Worm (Caenorhabditis elegans) whole organism, L1 larva: ENCODE measurements around the gene ckb-2.

ENCODE experiments used
- C04F5.9 ChIP-seq: sonication (generic microtip); optimal IDR thresholded peaks from 2 replicates; lab custom pipeline; 2016; ENCODE audit warnings: missing genetic modification characterization, missing compliant biosample characterization
- C16A3.4 ChIP-seq: fragments of 150-350 bp; optimal IDR thresholded peaks from 2 replicates; lab custom pipeline; 2014; ENCODE audit warnings: missing biosample characterization, missing genetic modification characterization
- F16B12.6 ChIP-seq: fragments of 150-350 bp; optimal IDR thresholded peaks from 2 replicates; lab custom pipeline; 2014; ENCODE audit warnings: missing biosample characterization, missing genetic modification characterization
- Y116A8C.19 ChIP-seq: sonication (generic microtip); optimal IDR thresholded peaks from 2 replicates; lab custom pipeline; 2016; ENCODE audit warnings: missing compliant biosample characterization, missing genetic modification characterization, borderline replicate concordance
- aly-2 ChIP-seq: fragments of 150-350 bp; optimal IDR thresholded peaks from 2 replicates; lab custom pipeline; 2014; ENCODE audit warnings: missing biosample characterization, missing genetic modification characterization
- ama-1 ChIP-seq: fragments of 150-350 bp; optimal IDR thresholded peaks from 2 replicates; lab custom pipeline; 2014
- blmp-1 ChIP-seq: fragments of 150-350 bp; optimal IDR thresholded peaks from 2 replicates; lab custom pipeline; 2014; ENCODE audit warnings: missing biosample characterization, missing genetic modification characterization
- ceh-63 ChIP-seq: fragments of 200-800 bp; sonication (Bioruptor generic); optimal IDR thresholded peaks from 2 replicates; lab custom pipeline; 2018; ENCODE audit warnings: mild to moderate bottlenecking, missing genetic modification characterization, missing compliant biosample characterization
- ceh-8 ChIP-seq: fragments of 200-800 bp; sonication (Bioruptor generic); optimal IDR thresholded peaks from 2 replicates; lab custom pipeline; 2018; ENCODE audit warnings: mild to moderate bottlenecking, missing genetic modification characterization, moderate library complexity, missing compliant biosample characterization
- ceh-82 ChIP-seq, 3 experiments: fragments of 150-350 bp in 1 of 3; sonication (generic microtip) in 2 of 3; optimal IDR thresholded peaks; 2 replicates each; lab custom pipeline; 2014 to 2017; ENCODE audit warnings: missing biosample characterization in 3 of 3, missing genetic modification characterization in 3 of 3
- ceh-88 ChIP-seq: fragments of 200-800 bp; sonication (Bioruptor generic); IDR thresholded peaks from 2 replicates; pipeline ENCODE4 v1.3.6; 2022; ENCODE audit warnings: missing genetic modification characterization, missing compliant biosample characterization
- dpl-1 ChIP-seq, 3 experiments: fragments of 150-350 bp in 2 of 3; sonication (generic microtip) in 1 of 3; optimal IDR thresholded peaks; 2 replicates each; lab custom pipeline; 2014 to 2017; ENCODE audit warnings: missing biosample characterization in 3 of 3, missing genetic modification characterization in 3 of 3, missing genetic modification reagents in 3 of 3
- efl-1 ChIP-seq, 4 experiments: fragments of 150-350 bp; optimal IDR thresholded peaks in 3 of 4; peaks in 1 of 4; 1 replicate in 1 of 4; 2 replicates in 3 of 4; lab custom pipeline; 2014; ENCODE audit warnings: missing biosample characterization in 2 of 4, missing genetic modification characterization in 2 of 4, missing genetic modification reagents in 2 of 4
- efl-3 ChIP-seq: fragments of 200-800 bp; sonication (Bioruptor generic); optimal IDR thresholded peaks from 2 replicates; lab custom pipeline; 2018; ENCODE audit warnings: mild to moderate bottlenecking, missing genetic modification characterization, missing compliant biosample characterization
- egl-27 ChIP-seq, 2 experiments: fragments of 150-350 bp in 1 of 2; sonication (generic microtip); optimal IDR thresholded peaks; 3 replicates each; lab custom pipeline; 2017 to 2018; ENCODE audit warnings: missing biosample characterization in 2 of 2, missing genetic modification characterization in 2 of 2, missing genetic modification reagents in 2 of 2
- elt-3 ChIP-seq, 6 experiments: fragments of 150-350 bp in 1 of 6; sonication (generic microtip); optimal IDR thresholded peaks; 2 replicates each; lab custom pipeline; 2017 to 2018; ENCODE audit warnings: missing biosample characterization in 6 of 6, missing genetic modification characterization in 6 of 6, inconsistent platforms in 1 of 6
- fkh-10 ChIP-seq: sonication (generic microtip); optimal IDR thresholded peaks from 2 replicates; lab custom pipeline; 2017; ENCODE audit warnings: missing biosample characterization, missing genetic modification reagents, missing genetic modification characterization
- hlh-17 ChIP-seq: fragments of 200-800 bp; sonication (Bioruptor generic); optimal IDR thresholded peaks from 2 replicates; lab custom pipeline; 2018; ENCODE audit warnings: missing genetic modification characterization, mild to moderate bottlenecking, missing compliant biosample characterization, moderate library complexity, borderline replicate concordance
- hlh-4 ChIP-seq: sonication (generic microtip); optimal IDR thresholded peaks from 2 replicates; lab custom pipeline; 2016; ENCODE audit warnings: mild to moderate bottlenecking, missing genetic modification characterization, missing compliant biosample characterization
- hpl-2 ChIP-seq: fragments of 150-350 bp; optimal IDR thresholded peaks from 2 replicates; lab custom pipeline; 2014; ENCODE audit warnings: missing biosample characterization, missing genetic modification reagents, missing genetic modification characterization
- isw-1 ChIP-seq: fragments of 200-800 bp; sonication (Bioruptor generic); IDR thresholded peaks from 2 replicates; pipeline ENCODE4 v1.3.6; 2022; ENCODE audit warnings: missing genetic modification characterization, missing compliant biosample characterization
- jun-1 ChIP-seq: fragments of 150-350 bp; optimal IDR thresholded peaks from 2 replicates; lab custom pipeline; 2014; ENCODE audit warnings: missing biosample characterization, missing genetic modification reagents, missing genetic modification characterization
- lin-13 ChIP-seq: fragments of 150-350 bp; optimal IDR thresholded peaks from 2 replicates; lab custom pipeline; 2014; ENCODE audit warnings: missing biosample characterization, missing genetic modification reagents, missing genetic modification characterization
- lin-15B ChIP-seq: fragments of 150-350 bp; sonication (generic microtip); optimal IDR thresholded peaks from 3 replicates; lab custom pipeline; 2014; ENCODE audit warnings: missing biosample characterization, missing genetic modification characterization
- lsy-2 ChIP-seq, 2 experiments: fragments of 150-350 bp; optimal IDR thresholded peaks; 2 replicates each; lab custom pipeline; 2014; ENCODE audit warnings: missing biosample characterization in 2 of 2, missing genetic modification characterization in 2 of 2
- mab-9 ChIP-seq: fragments of 200-800 bp; sonication (Bioruptor generic); IDR thresholded peaks from 2 replicates; pipeline ENCODE4 v1.3.6; 2022; ENCODE audit warnings: missing genetic modification reagents, missing genetic modification characterization, missing compliant biosample characterization
- mdl-1 ChIP-seq, 2 experiments: fragments of 150-350 bp; optimal IDR thresholded peaks; 2 replicates each; lab custom pipeline; 2014 to 2017; ENCODE audit warnings: missing biosample characterization in 2 of 2, missing genetic modification characterization in 2 of 2, inconsistent platforms in 1 of 2
- nhr-11 ChIP-seq: fragments of 150-350 bp; optimal IDR thresholded peaks from 2 replicates; lab custom pipeline; 2014; ENCODE audit warnings: missing biosample characterization, missing genetic modification characterization
- nhr-20 ChIP-seq: sonication (generic microtip); optimal IDR thresholded peaks from 2 replicates; lab custom pipeline; 2016; ENCODE audit warnings: mild to moderate bottlenecking, missing genetic modification characterization, missing compliant biosample characterization
- nhr-47 ChIP-seq: sonication (generic microtip); optimal IDR thresholded peaks from 2 replicates; lab custom pipeline; 2016; ENCODE audit warnings: mild to moderate bottlenecking, missing genetic modification characterization, moderate library complexity, missing compliant biosample characterization
- nhr-76 ChIP-seq: sonication (generic microtip); optimal IDR thresholded peaks from 2 replicates; lab custom pipeline; 2017; ENCODE audit warnings: missing biosample characterization, missing genetic modification characterization
- nhr-77 ChIP-seq: fragments of 150-350 bp; optimal IDR thresholded peaks from 2 replicates; lab custom pipeline; 2014; ENCODE audit warnings: missing biosample characterization, missing genetic modification characterization
- nhr-85 ChIP-seq: sonication (generic microtip); peaks from one replicate; lab custom pipeline; 2016; ENCODE audit warnings: missing genetic modification characterization, inconsistent platforms, missing compliant biosample characterization
- nhr-90 ChIP-seq: sonication (generic microtip); optimal IDR thresholded peaks from 2 replicates; lab custom pipeline; 2016; ENCODE audit warnings: mild to moderate bottlenecking, missing genetic modification characterization, missing compliant biosample characterization; ENCODE audit not compliant: poor library complexity
- pag-3 ChIP-seq: sonication (generic microtip); optimal IDR thresholded peaks from 2 replicates; lab custom pipeline; 2017; ENCODE audit warnings: missing genetic modification characterization, mild to moderate bottlenecking, missing compliant biosample characterization, antibody characterized with exemption, borderline replicate concordance; ENCODE audit not compliant: insufficient read depth
- skn-1 ChIP-seq: fragments of 150-350 bp; optimal IDR thresholded peaks from 2 replicates; lab custom pipeline; 2014; ENCODE audit warnings: missing biosample characterization, missing genetic modification characterization
- snpc-4 ChIP-seq: fragments of 150-350 bp; optimal IDR thresholded peaks from 2 replicates; lab custom pipeline; 2014; ENCODE audit warnings: missing biosample characterization, missing genetic modification characterization
- sox-4 ChIP-seq: sonication (generic microtip); optimal IDR thresholded peaks from 2 replicates; lab custom pipeline; 2016; ENCODE audit warnings: missing genetic modification characterization, missing compliant biosample characterization
- sptf-1 ChIP-seq: fragments of 150-350 bp; optimal IDR thresholded peaks from 2 replicates; lab custom pipeline; 2014; ENCODE audit warnings: missing biosample characterization, missing genetic modification characterization
- swsn-7 ChIP-seq: sonication (generic microtip); optimal IDR thresholded peaks from 2 replicates; lab custom pipeline; 2016; ENCODE audit warnings: missing genetic modification characterization, missing compliant biosample characterization
- tbx-2 ChIP-seq: sonication (generic microtip); optimal IDR thresholded peaks from 2 replicates; lab custom pipeline; 2016; ENCODE audit warnings: missing genetic modification characterization, missing compliant biosample characterization
- tlp-1 ChIP-seq: fragments of 150-350 bp; optimal IDR thresholded peaks from 2 replicates; lab custom pipeline; 2014; ENCODE audit warnings: missing biosample characterization, missing genetic modification characterization
- unc-130 ChIP-seq: fragments of 150-350 bp; optimal IDR thresholded peaks from 2 replicates; lab custom pipeline; 2017; ENCODE audit warnings: missing biosample characterization, missing genetic modification characterization, inconsistent platforms
- unc-30 ChIP-seq: sonication (generic microtip); optimal IDR thresholded peaks from 2 replicates; lab custom pipeline; 2017; ENCODE audit warnings: missing biosample characterization, missing genetic modification characterization
- unc-62 ChIP-seq: fragments of 150-350 bp; optimal IDR thresholded peaks from 2 replicates; lab custom pipeline; 2014; ENCODE audit warnings: missing biosample characterization, missing genetic modification reagents, missing genetic modification characterization
- unc-86 ChIP-seq: sonication (generic microtip); optimal IDR thresholded peaks from 2 replicates; lab custom pipeline; 2016; ENCODE audit warnings: missing genetic modification characterization, missing compliant biosample characterization
- xbp-1 ChIP-seq: sonication (generic microtip); optimal IDR thresholded peaks from 2 replicates; lab custom pipeline; 2016; ENCODE audit warnings: missing genetic modification characterization, missing compliant biosample characterization
- zag-1 ChIP-seq: fragments of 150-350 bp; optimal IDR thresholded peaks from 2 replicates; lab custom pipeline; 2014; ENCODE audit warnings: missing biosample characterization, missing genetic modification characterization
- zip-4 ChIP-seq: fragments of 200-800 bp; sonication (Bioruptor generic); optimal IDR thresholded peaks from 2 replicates; lab custom pipeline; 2018; ENCODE audit warnings: mild to moderate bottlenecking, missing genetic modification characterization, moderate library complexity, missing compliant biosample characterization
- ztf-11 ChIP-seq, 2 experiments: sonication (generic microtip); optimal IDR thresholded peaks; 2 replicates each; lab custom pipeline; 2016 to 2017; ENCODE audit warnings: missing genetic modification characterization in 2 of 2, missing biosample characterization in 1 of 2, missing compliant biosample characterization in 1 of 2
- ztf-4 ChIP-seq: fragments of 150-350 bp; optimal IDR thresholded peaks from 2 replicates; lab custom pipeline; 2014; ENCODE audit warnings: missing biosample characterization, missing genetic modification characterization

The ckb-2 gene

ce11 chrIII:4335614-4336013, 32.1 kb upstream of the ckb-2 start (continued):
- TF ChIP-seq swsn-7 (tag; lab: Kevin White, UChicago) (peak; percentile 31), nhr-90 (tag; lab: Kevin White, UChicago) (no peak), isw-1 (peak; percentile 39; the same call in 1 of the 2 replicates), nhr-76 (tag; lab: Kevin White, UChicago) (no peak), tlp-1 (tag; lab: Kevin White, UChicago) (no peak), ceh-8 (no peak), sptf-1 (tag; lab: Kevin White, UChicago) (no peak), mdl-1 (tag; optimal IDR thresholded peaks at IDR 0.05; lab: Kevin White, UChicago) (no peak), C16A3.4 (tag; lab: Kevin White, UChicago) (no peak), hlh-17 (no peak), ceh-88 (GFP tag; lab: Robert Waterston, UW) (no peak), C04F5.9 (tag; lab: Kevin White, UChicago) (no peak), snpc-4 (no peak), ztf-4 (no peak), tbx-2 (tag; lab: Kevin White, UChicago) (no peak), lin-13 (GFP tag; lab: Kevin White, UChicago) (no peak), hpl-2 (GFP tag; lab: Kevin White, UChicago) (no peak)

DNA sequence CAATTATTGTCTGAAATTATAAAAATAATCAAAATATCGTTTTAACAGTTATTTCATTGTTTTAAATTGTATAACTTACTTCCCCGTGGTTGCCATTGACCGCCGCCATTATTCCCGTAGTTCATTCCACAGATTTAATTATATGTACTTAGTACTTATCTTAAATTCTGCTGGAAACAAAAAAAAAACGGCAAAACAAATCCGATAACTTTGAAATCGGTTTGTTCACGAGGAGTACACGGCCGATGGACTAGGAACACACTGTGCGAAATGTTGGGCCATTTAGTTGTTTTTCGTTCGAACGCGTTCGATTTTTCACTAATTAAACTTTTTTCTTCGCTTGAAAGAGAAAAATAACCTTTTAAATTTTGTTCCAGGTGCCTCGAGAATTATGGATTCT, 24.7 kb upstream of the ckb-2 start, which contains the start of the genes B0285.3 and lcmt-1:
B0285.3 (minus strand) TSS at position 267 of the 400 bp plus-strand sequence.
lcmt-1 (plus strand) TSS at position 377 of the 400 bp plus-strand sequence.
- peak; percentile 3 for TF ChIP-seq lin-15B (tag; lab: Kevin White, UChicago)
- TF ChIP-seq nhr-77 (tag; lab: Kevin White, UChicago): no peak
- TF ChIP-seq ceh-63 (GFP tag; lab: Kevin White, UChicago): no peak
- peak; percentile 24 to 60 (median 50) for TF ChIP-seq dpl-1 (GFP tag; optimal IDR thresholded peaks at IDR 0.05; lab: Kevin White, UChicago)
- TF ChIP-seq fkh-10 (GFP tag; lab: Kevin White, UChicago): no peak
- TF ChIP-seq lsy-2 (tag; optimal IDR thresholded peaks at IDR 0.05; lab: Kevin White, UChicago): peak; percentile 51 to 59
- no peak for TF ChIP-seq zip-4 (GFP tag; lab: Kevin White, UChicago)
- no peak for TF ChIP-seq Y116A8C.19 (tag; lab: Kevin White, UChicago)
- TF ChIP-seq blmp-1 (tag; lab: Kevin White, UChicago): peak; percentile 31
- TF ChIP-seq nhr-90 (tag; lab: Kevin White, UChicago): peak; percentile 70
- no peak for TF ChIP-seq unc-30 (tag; lab: Kevin White, UChicago)
- TF ChIP-seq ceh-82 (tag; optimal IDR thresholded peaks at IDR 0.05; lab: Kevin White, UChicago): peak in 2 of 3 experiments; percentile 8 to 26
- peak; percentile 24 for TF ChIP-seq F16B12.6 (tag; lab: Kevin White, UChicago)
- TF ChIP-seq C04F5.9 (tag; lab: Kevin White, UChicago): peak; percentile 51
- peak; percentile 61 for TF ChIP-seq swsn-7 (tag; lab: Kevin White, UChicago)
- peak; percentile 67 for TF ChIP-seq xbp-1 (tag; lab: Kevin White, UChicago)
- TF ChIP-seq zag-1 (tag; lab: Kevin White, UChicago): no peak
- no peak for TF ChIP-seq pag-3
- TF ChIP-seq mab-9 (GFP tag; lab: Robert Waterston, UW): peak; percentile 33; the same call in 1 of the 2 replicates
- no peak for TF ChIP-seq egl-27 (tag; optimal IDR thresholded peaks at IDR 0.05; lab: Kevin White, UChicago)
- no peak for TF ChIP-seq unc-130 (tag; lab: Kevin White, UChicago)
- TF ChIP-seq nhr-11 (tag; lab: Kevin White, UChicago): no peak
- no peak for TF ChIP-seq efl-3
- TF ChIP-seq ama-1 (lab: Kevin White, UChicago): no peak
- TF ChIP-seq unc-62: no peak
- TF ChIP-seq unc-86: peak; percentile 31
- TF ChIP-seq ztf-4: no peak
- no peak for TF ChIP-seq elt-3 (tag; optimal IDR thresholded peaks at IDR 0.05; lab: Kevin White, UChicago)
- TF ChIP-seq sox-4 (tag; lab: Kevin White, UChicago): peak; percentile 58
- peak; percentile 58 for TF ChIP-seq nhr-20
- peak; percentile 37 to 63 for TF ChIP-seq efl-1 (optimal IDR thresholded peaks at IDR 0.05; lab: Kevin White, UChicago)
- peak; percentile 63 to 95 for TF ChIP-seq efl-1 (GFP tag; optimal IDR thresholded peaks at IDR 0.05 in 1 of 2; lab: Kevin White, UChicago)
- TF ChIP-seq ztf-11 (tag; optimal IDR thresholded peaks at IDR 0.05; lab: Kevin White, UChicago): peak in 1 of 2 experiments; percentile 84
- TF ChIP-seq aly-2: no peak
- peak; percentile 33 for TF ChIP-seq skn-1 (tag; lab: Kevin White, UChicago)
- TF ChIP-seq jun-1 (tag; lab: Kevin White, UChicago): no peak
- peak; percentile 82 for TF ChIP-seq nhr-85
- no peak for TF ChIP-seq lin-13 (GFP tag; lab: Kevin White, UChicago)
- TF ChIP-seq hlh-4: peak; percentile 42
- peak; percentile 69 for TF ChIP-seq tbx-2 (tag; lab: Kevin White, UChicago)
- TF ChIP-seq nhr-47 (tag; lab: Kevin White, UChicago): peak; percentile 75
- TF ChIP-seq hpl-2 (GFP tag; lab: Kevin White, UChicago): no peak
